Fruit fly (Drosophila melanogaster) whole organism, embryonic: ENCODE measurements around the gene Dup99B.

Source experiments
- ATbp ChIP-seq: fragments of 200-800 bp; sonication (Bioruptor generic); optimal IDR thresholded peaks from 2 replicates; lab custom pipeline; 2017; ENCODE audit warnings: missing biosample characterization, mild to moderate bottlenecking, missing genetic modification characterization, missing genetic modification reagents
- Abd-B ChIP-seq: fragments of 200-800 bp; sonication (Bioruptor generic); optimal IDR thresholded peaks from 2 replicates; lab custom pipeline; 2018; ENCODE audit warnings: missing biosample characterization, mild to moderate bottlenecking, missing genetic modification characterization, moderate library complexity
- CG10209 ChIP-seq: fragments of 200-800 bp; sonication (Bioruptor generic); optimal IDR thresholded peaks from 3 replicates; lab custom pipeline; 2017; ENCODE audit warnings: missing biosample characterization, mild to moderate bottlenecking, missing genetic modification characterization, missing genetic modification reagents
- CG10959 ChIP-seq: fragments of 200-800 bp; sonication (Bioruptor generic); IDR thresholded peaks from 2 replicates; pipeline ENCODE4 v1.3.6; 2022; ENCODE audit warnings: missing biosample characterization, missing genetic modification characterization
- CG10979 ChIP-seq: fragments of 200-800 bp; sonication (Bioruptor generic); optimal IDR thresholded peaks from 2 replicates; lab custom pipeline; 2018; ENCODE audit warnings: missing biosample characterization, mild to moderate bottlenecking, missing genetic modification characterization, moderate library complexity
- CG11504 ChIP-seq: fragments of 200-800 bp; sonication (Bioruptor generic); optimal IDR thresholded peaks from 3 replicates; lab custom pipeline; 2019; ENCODE audit warnings: missing biosample characterization, mild to moderate bottlenecking, missing genetic modification characterization, moderate library complexity
- CG11696 ChIP-seq: fragments of 200-800 bp; sonication (Bioruptor generic); IDR thresholded peaks from 2 replicates; pipeline ENCODE4 v1.3.6; 2022; ENCODE audit warnings: missing biosample characterization, missing genetic modification characterization
- CG13424 ChIP-seq: fragments of 200-800 bp; sonication (Bioruptor generic); optimal IDR thresholded peaks from 2 replicates; lab custom pipeline; 2019; ENCODE audit warnings: missing biosample characterization, mild to moderate bottlenecking, missing genetic modification characterization, moderate library complexity
- CG14710 ChIP-seq: fragments of 200-800 bp; sonication (Bioruptor generic); optimal IDR thresholded peaks from 3 replicates; lab custom pipeline; 2019; ENCODE audit warnings: missing biosample characterization, mild to moderate bottlenecking, missing genetic modification characterization, moderate library complexity
- CG15269 ChIP-seq: fragments of 200-800 bp; sonication (Bioruptor generic); optimal IDR thresholded peaks from 2 replicates; lab custom pipeline; 2018; ENCODE audit warnings: missing biosample characterization, mild to moderate bottlenecking, missing genetic modification characterization, moderate library complexity
- CG15601 ChIP-seq: fragments of 200-800 bp; sonication (Bioruptor generic); optimal IDR thresholded peaks from 3 replicates; lab custom pipeline; 2019; ENCODE audit warnings: missing biosample characterization, mild to moderate bottlenecking, missing genetic modification characterization, moderate library complexity
- CG17912 ChIP-seq: fragments of 200-800 bp; sonication (Bioruptor generic); optimal IDR thresholded peaks from 2 replicates; lab custom pipeline; 2018; ENCODE audit warnings: missing biosample characterization, mild to moderate bottlenecking, missing genetic modification characterization
- CG1792 ChIP-seq: fragments of 200-800 bp; sonication (Bioruptor generic); optimal IDR thresholded peaks from 2 replicates; lab custom pipeline; 2016; ENCODE audit warnings: missing biosample characterization, missing genetic modification characterization
- CG18262 ChIP-seq: fragments of 200-800 bp; optimal IDR thresholded peaks from 3 replicates; lab custom pipeline; 2019; ENCODE audit warnings: missing biosample characterization, mild to moderate bottlenecking, missing genetic modification characterization, moderate library complexity
- CG2875 ChIP-seq: fragments of 200-800 bp; sonication (Bioruptor generic); optimal IDR thresholded peaks from 2 replicates; lab custom pipeline; 2017; ENCODE audit warnings: missing biosample characterization, mild to moderate bottlenecking, missing genetic modification characterization, missing genetic modification reagents
- CG31441 ChIP-seq: fragments of 200-800 bp; sonication (Bioruptor generic); IDR thresholded peaks from 2 replicates; pipeline ENCODE4 v1.3.6; 2022; ENCODE audit warnings: missing biosample characterization, missing genetic modification characterization
- CG3847 ChIP-seq: fragments of 200-800 bp; sonication (Bioruptor generic); IDR thresholded peaks from 2 replicates; pipeline ENCODE4 v1.3.6; 2022; ENCODE audit warnings: missing biosample characterization, missing genetic modification characterization
- CG4360 ChIP-seq: fragments of 200-800 bp; sonication (Bioruptor generic); IDR thresholded peaks from 2 replicates; pipeline ENCODE4 v1.3.6; 2022; ENCODE audit warnings: missing biosample characterization, missing genetic modification characterization
- CG4730 ChIP-seq: fragments of 200-800 bp; sonication (Bioruptor generic); IDR thresholded peaks from 2 replicates; pipeline ENCODE4 v1.3.6; 2022; ENCODE audit warnings: missing biosample characterization, missing genetic modification characterization
- CG6272 ChIP-seq: fragments of 200-800 bp; sonication (Bioruptor generic); IDR thresholded peaks from 2 replicates; pipeline ENCODE4 v1.3.6; 2022; ENCODE audit warnings: missing biosample characterization, missing genetic modification characterization
- CG6689 ChIP-seq: fragments of 200-800 bp; sonication (Bioruptor generic); IDR thresholded peaks from 2 replicates; pipeline ENCODE4 v1.3.6; 2022; ENCODE audit warnings: missing biosample characterization, missing genetic modification characterization
- CG6813 ChIP-seq: fragments of 200-800 bp; sonication (Bioruptor generic); optimal IDR thresholded peaks from 2 replicates; lab custom pipeline; 2017; ENCODE audit warnings: missing biosample characterization, missing genetic modification characterization, mild to moderate bottlenecking, moderate library complexity, missing genetic modification reagents
- CG8359 ChIP-seq: fragments of 200-800 bp; sonication (Bioruptor generic); optimal IDR thresholded peaks from 2 replicates; lab custom pipeline; 2017; ENCODE audit warnings: missing biosample characterization, mild to moderate bottlenecking, missing genetic modification characterization, borderline replicate concordance
- CG9817 ChIP-seq: fragments of 200-800 bp; sonication (Bioruptor generic); optimal IDR thresholded peaks from 2 replicates; lab custom pipeline; 2018; ENCODE audit warnings: missing biosample characterization, mild to moderate bottlenecking, missing genetic modification characterization, moderate library complexity
- CoRest ChIP-seq: fragments of 200-800 bp; sonication (Bioruptor generic); optimal IDR thresholded peaks from 3 replicates; lab custom pipeline; 2018; ENCODE audit warnings: missing biosample characterization, mild to moderate bottlenecking, missing genetic modification characterization, moderate library complexity
- Doc3 ChIP-seq: fragments of 200-800 bp; sonication (Bioruptor generic); IDR thresholded peaks from 3 replicates; pipeline ENCODE4 v1.3.6; 2022; ENCODE audit warnings: missing biosample characterization, missing genetic modification characterization; ENCODE audit not compliant: partially characterized antibody
- Eip74EF ChIP-seq, 2 experiments: fragments of 200-800 bp in 1 of 2; fragments of >200 bp in 1 of 2; sonication (Bioruptor generic) in 1 of 2; optimal IDR thresholded peaks; 2 replicates each; lab custom pipeline; 2017 to 2019; ENCODE audit warnings: missing biosample characterization in 2 of 2, missing genetic modification characterization in 2 of 2, mild to moderate bottlenecking in 1 of 2, moderate library complexity in 1 of 2
- H15 ChIP-seq: fragments of 200-800 bp; sonication (Bioruptor generic); IDR thresholded peaks from 3 replicates; pipeline ENCODE4 v1.3.6; 2022; ENCODE audit warnings: missing biosample characterization, missing genetic modification characterization
- Hr39 ChIP-seq: fragments of >200 bp; optimal IDR thresholded peaks from 2 replicates; lab custom pipeline; 2017
- MESR4 ChIP-seq: fragments of 200-800 bp; sonication (Bioruptor generic); optimal IDR thresholded peaks from 2 replicates; lab custom pipeline; 2018; ENCODE audit warnings: missing biosample characterization, mild to moderate bottlenecking, missing genetic modification characterization, moderate library complexity
- NC2β ChIP-seq: fragments of 200-800 bp; sonication (Bioruptor generic); optimal IDR thresholded peaks from 2 replicates; lab custom pipeline; 2016; ENCODE audit warnings: missing biosample characterization, missing genetic modification characterization
- Spps ChIP-seq: fragments of 200-800 bp; sonication (Bioruptor generic); optimal IDR thresholded peaks from 2 replicates; lab custom pipeline; 2018; ENCODE audit warnings: missing biosample characterization, mild to moderate bottlenecking, missing genetic modification characterization
- Sry-δ ChIP-seq: fragments of 200-800 bp; sonication (Bioruptor generic); optimal IDR thresholded peaks from 2 replicates; lab custom pipeline; 2016; ENCODE audit warnings: missing biosample characterization, missing genetic modification characterization
- br ChIP-seq: fragments of >200 bp; optimal IDR thresholded peaks from 2 replicates; lab custom pipeline; 2017
- cato ChIP-seq: fragments of 200-800 bp; sonication (Bioruptor generic); optimal IDR thresholded peaks from 2 replicates; lab custom pipeline; 2016; ENCODE audit warnings: missing biosample characterization, missing genetic modification characterization, borderline replicate concordance
- croc ChIP-seq: fragments of 200-800 bp; sonication (Bioruptor generic); conservative IDR thresholded peaks from 3 replicates; pipeline ENCODE4 v1.3.6; 2022; ENCODE audit warnings: missing biosample characterization, missing genetic modification characterization
- danr ChIP-seq: fragments of 200-800 bp; sonication (Bioruptor generic); IDR thresholded peaks from 2 replicates; pipeline ENCODE4 v1.3.6; 2022; ENCODE audit warnings: missing biosample characterization, missing genetic modification characterization
- dysf ChIP-seq: fragments of 200-800 bp; sonication (Bioruptor generic); IDR thresholded peaks from 3 replicates; pipeline ENCODE4 v1.3.6; 2022; ENCODE audit warnings: missing biosample characterization, missing genetic modification characterization
- emc ChIP-seq: fragments of 200-800 bp; sonication (Bioruptor generic); optimal IDR thresholded peaks from 2 replicates; lab custom pipeline; 2016; ENCODE audit warnings: missing biosample characterization, missing genetic modification characterization
- exex ChIP-seq: fragments of 200-800 bp; sonication (Bioruptor generic); optimal IDR thresholded peaks from 4 replicates; lab custom pipeline; 2018; ENCODE audit warnings: missing biosample characterization, mild to moderate bottlenecking, missing genetic modification characterization, moderate library complexity
- grn ChIP-seq: fragments of 200-800 bp; sonication (Bioruptor generic); optimal IDR thresholded peaks from 3 replicates; lab custom pipeline; 2017; ENCODE audit warnings: missing biosample characterization, missing genetic modification characterization
- gsb ChIP-seq: fragments of 200-800 bp; sonication (Bioruptor generic); IDR thresholded peaks from 2 replicates; pipeline ENCODE4 v1.3.6; 2022; ENCODE audit warnings: missing biosample characterization, missing genetic modification characterization
- ham ChIP-seq: fragments of 200-800 bp; sonication (Bioruptor generic); IDR thresholded peaks from 2 replicates; pipeline ENCODE4 v1.3.6; 2022; ENCODE audit warnings: missing biosample characterization, missing genetic modification characterization
- hkb ChIP-seq, 2 experiments: fragments of 200-800 bp in 1 of 2; fragments of >200 bp in 1 of 2; sonication (Bioruptor generic) in 1 of 2; IDR thresholded peaks in 1 of 2; optimal IDR thresholded peaks in 1 of 2; 2 replicates each; pipeline versions ENCODE4 v1.3.6 to Lab custom; 2017 to 2022; ENCODE audit warnings: missing biosample characterization in 1 of 2, missing genetic modification characterization in 1 of 2
- nmo ChIP-seq: fragments of 200-800 bp; sonication (Bioruptor generic); optimal IDR thresholded peaks from 2 replicates; lab custom pipeline; 2018; ENCODE audit warnings: missing biosample characterization, mild to moderate bottlenecking, missing genetic modification characterization, moderate library complexity
- salm ChIP-seq: fragments of 200-800 bp; sonication (Bioruptor generic); optimal IDR thresholded peaks from 2 replicates; lab custom pipeline; 2018; ENCODE audit warnings: missing biosample characterization, mild to moderate bottlenecking, missing genetic modification characterization
- sd ChIP-seq: fragments of 200-800 bp; sonication (Bioruptor generic); optimal IDR thresholded peaks from 3 replicates; lab custom pipeline; 2018; ENCODE audit warnings: missing biosample characterization, mild to moderate bottlenecking, missing genetic modification characterization, moderate library complexity
- ssp ChIP-seq: fragments of 200-800 bp; sonication (Bioruptor generic); IDR thresholded peaks from 2 replicates; pipeline ENCODE4 v1.3.6; 2022; ENCODE audit warnings: missing biosample characterization, missing genetic modification characterization
- unpg ChIP-seq: fragments of 200-800 bp; sonication (Bioruptor generic); optimal IDR thresholded peaks from 3 replicates; lab custom pipeline; 2018; ENCODE audit warnings: missing biosample characterization, mild to moderate bottlenecking, missing genetic modification characterization, moderate library complexity
- wek ChIP-seq: fragments of 200-800 bp; sonication (Bioruptor generic); optimal IDR thresholded peaks from 3 replicates; lab custom pipeline; 2018; ENCODE audit warnings: missing biosample characterization, mild to moderate bottlenecking, missing genetic modification characterization, moderate library complexity

The Dup99B gene

dm6 chr3R:29690539-29690852 lies 24.7 kb downstream of the Dup99B start (continued):
- no peak for TF ChIP-seq exex
- peak; percentile 25 for TF ChIP-seq CG6813
- TF ChIP-seq CG10209 (GFP tag; lab: Kevin White, UChicago) = peak; percentile 52
- no peak for TF ChIP-seq CG1792 (GFP tag; lab: Kevin White, UChicago)
- TF ChIP-seq salm = no peak
- TF ChIP-seq ssp (GFP tag; lab: Robert Waterston, UW) = no peak
- TF ChIP-seq emc (GFP tag; lab: Kevin White, UChicago) = no peak
- TF ChIP-seq CG4360 (GFP tag; lab: Robert Waterston, UW) = peak; percentile 56; the same call in 1 of the 2 replicates
- TF ChIP-seq danr (GFP tag; lab: Robert Waterston, UW) = no peak
- peak; percentile 58 for TF ChIP-seq CG13424 (tag; lab: Kevin White, UChicago)
- TF ChIP-seq croc = peak; percentile 41; the same call in 1 of the 3 replicates
- TF ChIP-seq Spps = peak; percentile 36
- no peak for TF ChIP-seq Doc3 (GFP tag; lab: Robert Waterston, UW)
- TF ChIP-seq CG8359 (GFP tag; lab: Kevin White, UChicago) = no peak
- TF ChIP-seq CG14710 (tag; lab: Kevin White, UChicago) = peak; percentile 47
- peak in 1 of 2 experiments; percentile 12 for TF ChIP-seq Eip74EF (GFP tag; optimal IDR thresholded peaks at IDR 0.05; lab: Kevin White, UChicago)
- TF ChIP-seq sd = no peak
- peak; percentile 48 for TF ChIP-seq CoRest (tag; lab: Kevin White, UChicago)
- TF ChIP-seq CG3847 (GFP tag; lab: Robert Waterston, UW) = 0 out of 2 replicates have a peak, but pooled peaks have one; percentile 20
- no peak for TF ChIP-seq CG17912
- TF ChIP-seq CG15269 (tag; lab: Kevin White, UChicago) = peak; percentile 37
- TF ChIP-seq Abd-B (GFP tag; lab: Kevin White, UChicago) = peak; percentile 51
- no peak for TF ChIP-seq grn (GFP tag; lab: Kevin White, UChicago)
- peak; percentile 6 for TF ChIP-seq NC2β (GFP tag; lab: Kevin White, UChicago)
- TF ChIP-seq CG18262 (tag; lab: Kevin White, UChicago) = peak; percentile 56
- TF ChIP-seq hkb (optimal IDR thresholded peaks at IDR 0.05; lab: Kevin White, UChicago) = no peak
- peak; percentile 61 for TF ChIP-seq hkb (GFP tag; IDR thresholded peaks at IDR 0.05; lab: Robert Waterston, UW)
- no peak for TF ChIP-seq CG4730
- no peak for TF ChIP-seq H15 (GFP tag; lab: Robert Waterston, UW)
- peak; percentile 68 for TF ChIP-seq CG10979 (tag; lab: Kevin White, UChicago)
- no peak for TF ChIP-seq MESR4 (GFP tag; lab: Kevin White, UChicago)
- no peak for TF ChIP-seq Sry-δ
- peak; percentile 52; the same call in 1 of the 2 replicates for TF ChIP-seq CG31441 (GFP tag; lab: Robert Waterston, UW)
- TF ChIP-seq Hr39 (lab: Kevin White, UChicago) = no peak
- TF ChIP-seq unpg (GFP tag; lab: Kevin White, UChicago) = peak; percentile 61
- TF ChIP-seq dysf = peak; percentile 59
- TF ChIP-seq nmo (GFP tag; lab: Kevin White, UChicago) = peak; percentile 60
- peak; percentile 8 for TF ChIP-seq CG15601 (tag; lab: Kevin White, UChicago)
- TF ChIP-seq ham = no peak
- TF ChIP-seq CG6272 (GFP tag; lab: Robert Waterston, UW) = no peak
- TF ChIP-seq wek (GFP tag; lab: Kevin White, UChicago) = no peak
- TF ChIP-seq gsb = no peak
- TF ChIP-seq cato (GFP tag; lab: Kevin White, UChicago) = no peak
- no peak for TF ChIP-seq CG11696 (GFP tag; lab: Robert Waterston, UW)
- peak; percentile 33 for TF ChIP-seq ATbp
- peak; percentile 22 for TF ChIP-seq CG9817 (tag; lab: Kevin White, UChicago)
- TF ChIP-seq CG2875 (GFP tag; lab: Kevin White, UChicago) = peak; percentile 5
- 0 out of 2 replicates have a peak, but pooled peaks have one; percentile 16 for TF ChIP-seq CG10959
- peak; percentile 29; the same call in 1 of the 2 replicates for TF ChIP-seq CG6689 (GFP tag; lab: Robert Waterston, UW)
- peak; percentile 71 for TF ChIP-seq CG11504
- no peak for TF ChIP-seq br (lab: Kevin White, UChicago)
